Fruit fly (Drosophila melanogaster) whole organism, wandering third instar larva: Measurements from ENCODE around the gene Datp.

Source experiments
- Abd-B ChIP-seq: fragments of >200 bp; optimal IDR thresholded peaks from 2 replicates; lab custom pipeline; 2017; ENCODE audit warnings: missing biosample characterization, missing genetic modification characterization
- CrebA ChIP-seq: fragments of 200-800 bp; sonication (Bioruptor generic); optimal IDR thresholded peaks from 2 replicates; lab custom pipeline; 2016; ENCODE audit warnings: missing biosample characterization, mild to moderate bottlenecking, missing genetic modification characterization, borderline replicate concordance
- Hr78 ChIP-seq: fragments of >200 bp; optimal IDR thresholded peaks from 2 replicates; lab custom pipeline; 2017; ENCODE audit warnings: missing biosample characterization, missing genetic modification characterization
- Myc ChIP-seq: fragments of >200 bp; optimal IDR thresholded peaks from 2 replicates; lab custom pipeline; 2017
- Rel ChIP-seq, 2 experiments: fragments of 200-800 bp; sonication (Bioruptor generic) in 1 of 2; optimal IDR thresholded peaks; 2 replicates in 1 of 2; 3 replicates in 1 of 2; lab custom pipeline; 2016 to 2019; ENCODE audit warnings: mild to moderate bottlenecking in 2 of 2, missing biosample characterization in 2 of 2, missing genetic modification characterization in 2 of 2, moderate library complexity in 1 of 2
- Sp1 ChIP-seq: fragments of 200-800 bp; sonication (Bioruptor generic); optimal IDR thresholded peaks from 3 replicates; lab custom pipeline; 2019; ENCODE audit warnings: missing biosample characterization, mild to moderate bottlenecking, missing genetic modification characterization, moderate library complexity
- brk ChIP-seq: fragments of 200-800 bp; sonication (Bioruptor generic); optimal IDR thresholded peaks from 2 replicates; lab custom pipeline; 2016; ENCODE audit warnings: missing biosample characterization, mild to moderate bottlenecking, missing genetic modification characterization
- fru ChIP-seq: fragments of 200-800 bp; sonication (Bioruptor generic); optimal IDR thresholded peaks from 3 replicates; lab custom pipeline; 2016; ENCODE audit warnings: missing biosample characterization, mild to moderate bottlenecking, missing genetic modification characterization
- pan ChIP-seq: fragments of >200 bp; optimal IDR thresholded peaks from 2 replicates; lab custom pipeline; 2017
- psq ChIP-seq: fragments of 200-800 bp; sonication (Bioruptor generic); optimal IDR thresholded peaks from 3 replicates; lab custom pipeline; 2017; ENCODE audit warnings: missing biosample characterization, mild to moderate bottlenecking, missing genetic modification characterization, moderate library complexity

DNA sequence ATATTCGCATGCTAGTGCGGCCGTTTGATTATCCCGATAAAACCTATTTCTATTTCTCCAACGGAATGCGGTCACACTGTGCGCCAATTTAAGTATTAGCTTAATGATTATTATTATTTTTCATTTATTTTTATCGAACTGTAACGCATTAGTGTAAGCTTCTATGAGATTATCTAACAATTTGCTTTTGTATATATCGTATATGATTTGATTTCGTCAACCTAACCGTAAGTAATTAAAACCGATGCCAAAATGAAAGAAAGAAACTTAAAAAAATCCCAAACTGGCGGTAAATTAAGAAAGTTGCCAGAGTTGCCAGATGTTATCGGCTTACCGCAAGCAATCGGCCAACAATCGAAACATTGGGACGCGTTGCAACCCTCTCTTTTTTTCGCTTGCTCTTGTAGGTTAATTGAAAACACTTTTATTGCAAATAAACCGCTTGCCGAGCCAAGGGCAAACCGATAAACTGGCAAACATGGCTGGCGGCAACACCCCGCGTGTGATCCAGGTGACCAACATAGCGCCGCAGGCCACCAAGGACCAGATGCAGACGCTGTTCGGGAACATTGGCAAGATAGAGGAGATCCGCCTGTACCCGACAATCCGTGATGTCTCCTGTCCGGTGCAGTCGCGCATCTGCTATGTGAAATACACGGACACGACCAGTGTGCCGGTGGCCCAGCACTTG, 25.9 kb downstream of the Datp start, which contains the start of the genes Etl1 and Srp54:
- TF ChIP-seq psq (GFP tag; lab: Kevin White, UChicago): no peak
- TF ChIP-seq pan (lab: Kevin White, UChicago): no peak
- TF ChIP-seq brk: no peak
- TF ChIP-seq CrebA (GFP tag; lab: Kevin White, UChicago): no peak
- no peak for TF ChIP-seq fru (GFP tag; lab: Kevin White, UChicago)
- no peak for TF ChIP-seq Sp1 (GFP tag; lab: Kevin White, UChicago)
- TF ChIP-seq Myc (lab: Kevin White, UChicago): peak; percentile 2
- no peak for TF ChIP-seq Abd-B (GFP tag; lab: Kevin White, UChicago)
- no peak for TF ChIP-seq Hr78
- no peak for TF ChIP-seq Rel (GFP tag; optimal IDR thresholded peaks at IDR 0.05; lab: Kevin White, UChicago)
- TF ChIP-seq Rel (tag; optimal IDR thresholded peaks at IDR 0.05; lab: Kevin White, UChicago): peak; percentile 1
